Fruit fly (Drosophila melanogaster): ENCODE data around the gene CG12310.
A peak's percentile ranks its signal among the peaks of the same experiment; 100 is the strongest.

The CG12310 gene

DNA sequence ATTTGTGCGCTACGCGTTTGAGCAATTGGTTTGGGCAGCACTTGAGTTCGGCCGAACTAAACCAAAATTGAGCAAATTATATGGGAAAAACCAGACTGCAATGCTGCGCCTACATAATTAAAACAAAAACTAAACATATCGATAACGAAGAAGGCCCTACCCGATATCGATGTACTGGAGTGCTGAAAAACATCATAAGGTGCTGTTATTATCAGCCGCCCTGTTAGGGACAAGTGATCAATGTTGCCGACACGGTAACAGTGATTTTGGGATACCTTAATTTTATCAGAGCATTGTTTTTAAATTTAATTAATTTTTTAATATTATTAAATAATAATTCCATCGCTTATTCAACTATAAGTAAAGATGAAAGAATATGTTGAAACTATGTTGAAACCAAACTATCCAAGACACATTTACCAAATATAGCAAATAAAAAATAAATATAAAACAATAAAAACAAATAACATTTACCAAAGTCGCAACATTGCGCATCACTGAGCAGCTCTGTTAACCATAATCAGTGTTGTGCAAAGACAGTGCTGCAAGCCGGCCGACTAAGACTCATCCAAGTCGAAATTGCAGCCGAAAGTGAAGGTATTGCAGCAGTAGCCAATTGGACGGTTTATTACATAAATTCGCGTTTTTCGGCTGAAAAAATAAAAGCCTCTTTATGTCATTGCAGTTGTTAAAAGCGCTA, 44.1 kb upstream of the CG12310 start, which contains the start of the genes sstn, Plp and GlyRS:
Gene sstn, minus strand, starts transcription at position 131 of the 700 bp plus-strand sequence.
Gene Plp, minus strand, starts transcription at position 136 of the 700 bp plus-strand sequence.
Gene GlyRS, plus strand, starts transcription at position 554 of the 700 bp plus-strand sequence.
- TF ChIP-seq Myc (optimal IDR thresholded peaks at IDR 0.05) (peak; percentile 66), rgr (GFP tag; optimal IDR thresholded peaks at IDR 0.05) (peak; percentile 48), Dif (GFP tag; optimal IDR thresholded peaks at IDR 0.05; ENCODE audit: partially characterized antibody) (no peak), CG9705 (GFP tag; optimal IDR thresholded peaks at IDR 0.05) (peak; percentile 21), h (GFP tag; optimal IDR thresholded peaks at IDR 0.05) (peak; percentile 61), woc (GFP tag; optimal IDR thresholded peaks at IDR 0.05) (peak; percentile 74), OdsH (GFP tag; optimal IDR thresholded peaks at IDR 0.05) (peak; percentile 41), Hnf4 (GFP tag; optimal IDR thresholded peaks at IDR 0.05) (peak; percentile 28), Hr83 (GFP tag; optimal IDR thresholded peaks at IDR 0.05; ENCODE audit: poor library complexity, severe bottlenecking) (no peak), lola (GFP tag; optimal IDR thresholded peaks at IDR 0.05) (peak; percentile 46), fru (GFP tag; optimal IDR thresholded peaks at IDR 0.05) (peak; percentile 45), foxo (GFP tag; optimal IDR thresholded peaks at IDR 0.05) (peak in 1 of 2 experiments; percentile 61), ey (GFP tag; optimal IDR thresholded peaks at IDR 0.05) (peak; percentile 14), dmrt93B (GFP tag; optimal IDR thresholded peaks at IDR 0.05) (peak; percentile 54), Rel (GFP tag; optimal IDR thresholded peaks at IDR 0.05) (no peak), Rel (tag; optimal IDR thresholded peaks at IDR 0.05) (no peak), sv (GFP tag; optimal IDR thresholded peaks at IDR 0.05) (peak; percentile 26), HLH106 (tag; optimal IDR thresholded peaks at IDR 0.05) (peak; percentile 59), Sp1 (GFP tag; optimal IDR thresholded peaks at IDR 0.05) (peak; percentile 35), dsf (GFP tag; optimal IDR thresholded peaks at IDR 0.05; ENCODE audit: borderline replicate concordance) (peak; percentile 33), Hr78 (GFP tag; optimal IDR thresholded peaks at IDR 0.05) (no peak), brk (GFP tag; optimal IDR thresholded peaks at IDR 0.05) (peak; percentile 11), jim (GFP tag; optimal IDR thresholded peaks at IDR 0.05) (no peak), psq (GFP tag; optimal IDR thresholded peaks at IDR 0.05) (peak; percentile 50), sage (GFP tag; optimal IDR thresholded peaks at IDR 0.05) (peak; percentile 48)

DNA sequence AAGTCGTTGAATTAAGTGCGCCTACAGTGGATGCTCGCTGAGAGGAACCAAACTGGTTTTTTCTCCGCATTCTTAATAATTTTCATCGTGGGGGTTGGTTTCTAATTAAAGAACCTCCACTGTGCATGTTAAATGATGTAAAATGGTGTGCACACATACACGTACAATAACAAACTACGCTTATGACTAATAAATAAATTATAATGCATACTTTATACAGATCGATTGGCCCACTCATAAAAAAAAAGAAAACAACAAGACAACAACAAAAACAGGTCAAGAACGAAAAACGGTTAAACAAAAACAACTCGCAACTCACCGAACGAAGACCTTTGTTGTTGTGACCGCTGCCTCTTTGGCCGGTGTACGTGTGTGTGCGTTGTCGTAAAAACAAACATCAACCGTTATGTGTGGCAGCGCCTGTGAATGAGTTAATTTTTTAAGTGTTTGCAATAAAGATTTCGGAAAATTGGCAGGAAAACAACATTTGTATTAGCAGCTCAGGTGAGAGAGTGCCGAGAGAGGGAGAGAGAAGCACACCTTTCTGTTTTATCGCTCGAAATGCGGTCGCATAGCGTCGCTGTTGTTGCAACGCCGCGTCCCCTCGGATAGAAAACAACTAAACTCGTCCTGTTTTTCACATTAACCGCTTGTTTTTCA, 43.5 kb upstream of the CG12310 start:
- peak; percentile 6 for TF ChIP-seq Hr83 (GFP tag; optimal IDR thresholded peaks at IDR 0.05; ENCODE audit: poor library complexity, severe bottlenecking)
- peak; percentile 28 for TF ChIP-seq sage (GFP tag; optimal IDR thresholded peaks at IDR 0.05)
- peak; percentile 5 for TF ChIP-seq Jra (GFP tag; optimal IDR thresholded peaks at IDR 0.05)
- peak; percentile 26 for TF ChIP-seq brk (GFP tag; optimal IDR thresholded peaks at IDR 0.05)
- TF ChIP-seq ey (GFP tag; optimal IDR thresholded peaks at IDR 0.05) = peak; percentile 29
- peak; percentile 0 for TF ChIP-seq psq (GFP tag; optimal IDR thresholded peaks at IDR 0.05)
- no peak for TF ChIP-seq tai (GFP tag; optimal IDR thresholded peaks at IDR 0.05)
- TF ChIP-seq CG9705 (GFP tag; optimal IDR thresholded peaks at IDR 0.05) = peak; percentile 4
- TF ChIP-seq Hr78 (GFP tag; optimal IDR thresholded peaks at IDR 0.05) = no peak
- TF ChIP-seq OdsH (GFP tag; optimal IDR thresholded peaks at IDR 0.05) = peak; percentile 15
- peak; percentile 18 for TF ChIP-seq fru (GFP tag; optimal IDR thresholded peaks at IDR 0.05)
- peak; percentile 2 for TF ChIP-seq woc (GFP tag; optimal IDR thresholded peaks at IDR 0.05)
- peak; percentile 50 for TF ChIP-seq h (GFP tag; optimal IDR thresholded peaks at IDR 0.05)
- peak; percentile 21 for TF ChIP-seq rgr (GFP tag; optimal IDR thresholded peaks at IDR 0.05)
- no peak for TF ChIP-seq sv (GFP tag; optimal IDR thresholded peaks at IDR 0.05)
- TF ChIP-seq br (GFP tag; optimal IDR thresholded peaks at IDR 0.05) = peak; percentile 26

DNA sequence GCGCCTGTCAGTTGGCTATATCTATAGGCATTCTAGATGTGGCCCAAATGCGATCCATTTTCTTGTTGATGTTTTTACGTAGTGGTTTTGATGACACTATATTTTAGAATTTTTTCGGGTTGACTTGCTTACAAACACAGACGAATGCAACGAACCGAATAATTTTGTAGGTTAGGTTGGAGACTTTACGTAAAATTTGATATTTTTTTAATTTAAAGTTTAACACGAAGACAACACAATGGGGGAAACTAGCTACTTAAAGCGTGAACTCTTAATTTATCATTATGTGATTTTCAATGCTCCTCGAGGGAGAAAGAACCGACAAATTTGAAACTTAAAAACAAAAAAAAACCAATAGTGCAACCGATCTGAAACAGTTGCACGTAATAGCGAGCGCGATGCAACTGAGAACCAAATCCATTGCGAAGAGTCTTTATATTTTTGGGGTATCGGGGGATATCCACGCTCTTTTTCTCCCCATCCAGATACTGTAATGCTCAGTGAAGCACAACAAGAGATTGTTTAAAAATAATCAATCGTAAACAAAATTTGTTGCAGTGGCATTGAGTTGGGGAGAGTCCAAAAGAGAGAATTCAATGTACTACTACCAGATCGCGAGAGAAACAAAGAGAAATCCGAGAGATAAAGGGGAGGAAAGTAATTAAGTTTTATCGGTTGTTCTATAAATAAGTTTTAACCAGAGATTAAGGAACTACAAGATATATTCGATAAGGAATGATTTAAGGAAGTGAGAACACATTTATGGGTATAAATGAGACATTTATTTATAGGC, 39.5 kb upstream of the CG12310 start:
- TF ChIP-seq brk (GFP tag; optimal IDR thresholded peaks at IDR 0.05) (no peak), sv (GFP tag; optimal IDR thresholded peaks at IDR 0.05) (no peak), h (GFP tag; optimal IDR thresholded peaks at IDR 0.05) (no peak), Vsx2 (GFP tag; optimal IDR thresholded peaks at IDR 0.05; ENCODE audit: partially characterized antibody) (no peak), Jra (GFP tag; optimal IDR thresholded peaks at IDR 0.05) (no peak), Hr83 (GFP tag; optimal IDR thresholded peaks at IDR 0.05; ENCODE audit: poor library complexity, severe bottlenecking) (no peak), psq (GFP tag; optimal IDR thresholded peaks at IDR 0.05) (no peak), jim (GFP tag; optimal IDR thresholded peaks at IDR 0.05) (no peak), Hnf4 (GFP tag; optimal IDR thresholded peaks at IDR 0.05) (no peak), tai (GFP tag; optimal IDR thresholded peaks at IDR 0.05) (no peak), lola (GFP tag; optimal IDR thresholded peaks at IDR 0.05) (no peak), woc (GFP tag; optimal IDR thresholded peaks at IDR 0.05) (no peak), ey (GFP tag; optimal IDR thresholded peaks at IDR 0.05) (no peak), pan (optimal IDR thresholded peaks at IDR 0.05) (no peak), CG9705 (GFP tag; optimal IDR thresholded peaks at IDR 0.05) (no peak), Abd-B (GFP tag; optimal IDR thresholded peaks at IDR 0.05) (no peak), Dfd (GFP tag; optimal IDR thresholded peaks at IDR 0.05) (no peak), sage (GFP tag; optimal IDR thresholded peaks at IDR 0.05) (no peak), CG32264 (GFP tag; optimal IDR thresholded peaks at IDR 0.05) (no peak)
